Fruit fly (Drosophila melanogaster) whole organism, embryonic: ENCODE measurements around the gene Gr39a.
A peak's percentile ranks its signal among the peaks of the same experiment; 100 is the strongest.

Source experiments
- Atf6 ChIP-seq: fragments of 200-800 bp; sonication (Bioruptor generic); IDR thresholded peaks from 2 replicates; pipeline ENCODE4 v1.3.6; 2022; ENCODE audit warnings: missing biosample characterization, missing genetic modification characterization
- C15 ChIP-seq: fragments of 200-800 bp; sonication (Bioruptor generic); IDR thresholded peaks from 3 replicates; pipeline ENCODE4 v1.3.6; 2022; ENCODE audit warnings: missing biosample characterization, missing genetic modification characterization
- CG10979 ChIP-seq: fragments of 200-800 bp; sonication (Bioruptor generic); optimal IDR thresholded peaks from 2 replicates; lab custom pipeline; 2018; ENCODE audit warnings: missing biosample characterization, mild to moderate bottlenecking, missing genetic modification characterization, moderate library complexity
- CG11247 ChIP-seq: fragments of 200-800 bp; sonication (Bioruptor generic); IDR thresholded peaks from 2 replicates; pipeline ENCODE4 v1.3.6; 2022; ENCODE audit warnings: missing biosample characterization, missing genetic modification characterization
- CG11504 ChIP-seq: fragments of 200-800 bp; sonication (Bioruptor generic); optimal IDR thresholded peaks from 3 replicates; lab custom pipeline; 2019; ENCODE audit warnings: missing biosample characterization, mild to moderate bottlenecking, missing genetic modification characterization, moderate library complexity
- CG13287 ChIP-seq: fragments of 200-800 bp; sonication (Bioruptor generic); IDR thresholded peaks from 2 replicates; pipeline ENCODE4 v1.3.6; 2022; ENCODE audit warnings: missing biosample characterization, missing genetic modification characterization; ENCODE audit not compliant: partially characterized antibody
- CG13775 ChIP-seq: fragments of 200-800 bp; sonication (Bioruptor generic); optimal IDR thresholded peaks from 3 replicates; lab custom pipeline; 2017; ENCODE audit warnings: missing biosample characterization, mild to moderate bottlenecking, missing genetic modification characterization
- CG14441 ChIP-seq: fragments of 200-800 bp; sonication (Bioruptor generic); IDR thresholded peaks from 2 replicates; pipeline ENCODE4 v1.3.6; 2022; ENCODE audit warnings: missing biosample characterization, missing genetic modification characterization
- CG1603 ChIP-seq: fragments of 200-800 bp; sonication (Bioruptor generic); optimal IDR thresholded peaks from 2 replicates; lab custom pipeline; 2019; ENCODE audit warnings: missing biosample characterization, mild to moderate bottlenecking, missing genetic modification characterization, moderate library complexity
- CG17186 ChIP-seq: fragments of 200-800 bp; sonication (Bioruptor generic); optimal IDR thresholded peaks from 3 replicates; lab custom pipeline; 2017; ENCODE audit warnings: missing biosample characterization, missing genetic modification reagents, missing genetic modification characterization
- CG17328 ChIP-seq: fragments of 200-800 bp; sonication (Bioruptor generic); IDR thresholded peaks from 2 replicates; pipeline ENCODE4 v1.3.6; 2022; ENCODE audit warnings: missing biosample characterization, missing genetic modification characterization
- CG18599 ChIP-seq: fragments of 200-800 bp; sonication (Bioruptor generic); optimal IDR thresholded peaks from 3 replicates; lab custom pipeline; 2017; ENCODE audit warnings: missing biosample characterization, missing genetic modification characterization, mild to moderate bottlenecking, moderate library complexity, missing genetic modification reagents
- CG33213 ChIP-seq: fragments of 200-800 bp; sonication (Bioruptor generic); optimal IDR thresholded peaks from 3 replicates; lab custom pipeline; 2016; ENCODE audit warnings: missing biosample characterization, missing genetic modification characterization
- CG4282 ChIP-seq: fragments of 200-800 bp; sonication (Bioruptor generic); optimal IDR thresholded peaks from 2 replicates; lab custom pipeline; 2016; ENCODE audit warnings: missing biosample characterization, missing genetic modification characterization
- CG5953 ChIP-seq: fragments of 200-800 bp; sonication (Bioruptor generic); IDR thresholded peaks from 2 replicates; pipeline ENCODE4 v1.3.6; 2022; ENCODE audit warnings: missing biosample characterization, missing genetic modification characterization
- CG6654 ChIP-seq: fragments of 200-800 bp; sonication (Bioruptor generic); optimal IDR thresholded peaks from 2 replicates; lab custom pipeline; 2017; ENCODE audit warnings: missing biosample characterization, mild to moderate bottlenecking, missing genetic modification characterization
- CG6854 ChIP-seq: fragments of 200-800 bp; sonication (Bioruptor generic); optimal IDR thresholded peaks from 3 replicates; lab custom pipeline; 2017; ENCODE audit warnings: missing biosample characterization, mild to moderate bottlenecking, missing genetic modification characterization
- CG7745 ChIP-seq: fragments of 200-800 bp; sonication (Bioruptor generic); optimal IDR thresholded peaks from 2 replicates; lab custom pipeline; 2018; ENCODE audit warnings: missing biosample characterization, mild to moderate bottlenecking, missing genetic modification characterization, moderate library complexity
- CG7963 ChIP-seq: fragments of 200-800 bp; sonication (Bioruptor generic); IDR thresholded peaks from 3 replicates; pipeline ENCODE4 v1.3.6; 2022; ENCODE audit warnings: missing biosample characterization, missing genetic modification characterization; ENCODE audit not compliant: partially characterized antibody
- CG9932 ChIP-seq: fragments of 200-800 bp; sonication (Bioruptor generic); IDR thresholded peaks from 2 replicates; pipeline ENCODE4 v1.3.6; 2022; ENCODE audit warnings: missing biosample characterization, missing genetic modification characterization
- CrebB ChIP-seq: fragments of 200-800 bp; sonication (Bioruptor generic); optimal IDR thresholded peaks from 3 replicates; lab custom pipeline; 2018; ENCODE audit warnings: missing biosample characterization, mild to moderate bottlenecking, missing genetic modification characterization
- D ChIP-seq, 2 experiments: fragments of 200-800 bp in 1 of 2; fragments of >200 bp in 1 of 2; sonication (Bioruptor generic) in 1 of 2; optimal IDR thresholded peaks; 2 replicates in 1 of 2; 3 replicates in 1 of 2; lab custom pipeline; 2017; ENCODE audit warnings: mild to moderate bottlenecking in 1 of 2, missing biosample characterization in 1 of 2, missing genetic modification characterization in 1 of 2, missing genetic modification reagents in 1 of 2
- Eip74EF ChIP-seq, 2 experiments: fragments of 200-800 bp in 1 of 2; fragments of >200 bp in 1 of 2; sonication (Bioruptor generic) in 1 of 2; optimal IDR thresholded peaks; 2 replicates each; lab custom pipeline; 2017 to 2019; ENCODE audit warnings: missing biosample characterization in 2 of 2, missing genetic modification characterization in 2 of 2, mild to moderate bottlenecking in 1 of 2, moderate library complexity in 1 of 2
- Ets97D ChIP-seq: fragments of 200-800 bp; sonication (Bioruptor generic); optimal IDR thresholded peaks from 3 replicates; lab custom pipeline; 2016; ENCODE audit warnings: missing biosample characterization, missing genetic modification characterization
- Hr3 ChIP-seq: fragments of 200-800 bp; sonication (Bioruptor generic); optimal IDR thresholded peaks from 3 replicates; lab custom pipeline; 2016; ENCODE audit warnings: missing biosample characterization, missing genetic modification characterization
- Hsf ChIP-seq: fragments of 200-800 bp; sonication (Bioruptor generic); optimal IDR thresholded peaks from 3 replicates; lab custom pipeline; 2016; ENCODE audit warnings: missing biosample characterization, missing genetic modification characterization
- Kr ChIP-seq: fragments of 200-800 bp; sonication (Bioruptor generic); optimal IDR thresholded peaks from 2 replicates; lab custom pipeline; 2017; ENCODE audit warnings: missing biosample characterization, mild to moderate bottlenecking, missing genetic modification characterization
- Nf-YA ChIP-seq: fragments of 200-800 bp; sonication (Bioruptor generic); IDR thresholded peaks from 2 replicates; pipeline ENCODE4 v1.3.6; 2022; ENCODE audit warnings: missing biosample characterization, missing genetic modification characterization
- Usf ChIP-seq: fragments of 200-800 bp; sonication (Bioruptor generic); optimal IDR thresholded peaks from 2 replicates; lab custom pipeline; 2017; ENCODE audit warnings: missing genotype, missing biosample characterization, missing genetic modification characterization
- ab ChIP-seq: fragments of 200-800 bp; sonication (Bioruptor generic); optimal IDR thresholded peaks from 2 replicates; lab custom pipeline; 2016; ENCODE audit warnings: missing biosample characterization, missing genetic modification characterization
- cad ChIP-seq: fragments of >200 bp; optimal IDR thresholded peaks from 2 replicates; lab custom pipeline; 2017; ENCODE audit warnings: missing biosample characterization, missing genetic modification characterization
- chn ChIP-seq: fragments of 200-800 bp; sonication (Bioruptor generic); optimal IDR thresholded peaks from 2 replicates; lab custom pipeline; 2016; ENCODE audit warnings: missing biosample characterization, missing genetic modification characterization
- dmrt11E ChIP-seq: fragments of 200-800 bp; sonication (Bioruptor generic); optimal IDR thresholded peaks from 3 replicates; lab custom pipeline; 2018; ENCODE audit warnings: missing biosample characterization, mild to moderate bottlenecking, missing genetic modification characterization, moderate library complexity
- en ChIP-seq: fragments of 200-800 bp; sonication (Bioruptor generic); optimal IDR thresholded peaks from 2 replicates; lab custom pipeline; 2016; ENCODE audit warnings: missing biosample characterization, missing genetic modification characterization
- ewg ChIP-seq: fragments of 200-800 bp; sonication (Bioruptor generic); optimal IDR thresholded peaks from 3 replicates; lab custom pipeline; 2017; ENCODE audit warnings: mild to moderate bottlenecking, missing biosample characterization, missing genetic modification reagents, missing genetic modification characterization
- eyg ChIP-seq: fragments of 200-800 bp; sonication (Bioruptor generic); optimal IDR thresholded peaks from 3 replicates; lab custom pipeline; 2016; ENCODE audit warnings: missing biosample characterization, missing genetic modification characterization
- fru ChIP-seq: fragments of >200 bp; optimal IDR thresholded peaks from 2 replicates; lab custom pipeline; 2017
- gce ChIP-seq: fragments of 200-800 bp; sonication (Bioruptor generic); IDR thresholded peaks from 3 replicates; pipeline ENCODE4 v1.3.6; 2022; ENCODE audit warnings: missing biosample characterization, missing genetic modification characterization
- gfzf ChIP-seq: fragments of 200-800 bp; sonication (Bioruptor generic); optimal IDR thresholded peaks from 2 replicates; lab custom pipeline; 2016; ENCODE audit warnings: missing biosample characterization, mild to moderate bottlenecking, missing genetic modification characterization, moderate library complexity
- hth ChIP-seq: fragments of >200 bp; optimal IDR thresholded peaks from 2 replicates; lab custom pipeline; 2017; ENCODE audit warnings: inconsistent platforms
- lab ChIP-seq: fragments of 200-800 bp; sonication (Bioruptor generic); optimal IDR thresholded peaks from 3 replicates; lab custom pipeline; 2017; ENCODE audit warnings: missing biosample characterization, missing genetic modification characterization, mild to moderate bottlenecking, moderate library complexity, missing genetic modification reagents
- lola ChIP-seq, 3 experiments: fragments of >200 bp in 2 of 3; fragments of 200-800 bp in 1 of 3; sonication (Bioruptor generic) in 1 of 3; optimal IDR thresholded peaks; 2 replicates each; lab custom pipeline; 2017 to 2019; ENCODE audit warnings: missing biosample characterization in 3 of 3, missing genetic modification characterization in 3 of 3, mild to moderate bottlenecking in 1 of 3, moderate library complexity in 1 of 3
- mirr ChIP-seq: fragments of 200-800 bp; sonication (Bioruptor generic); optimal IDR thresholded peaks from 3 replicates; lab custom pipeline; 2018; ENCODE audit warnings: missing biosample characterization, mild to moderate bottlenecking, missing genetic modification characterization
- pb ChIP-seq: fragments of 200-800 bp; sonication (Bioruptor generic); optimal IDR thresholded peaks from 3 replicates; lab custom pipeline; 2016; ENCODE audit warnings: missing biosample characterization, missing genetic modification characterization
- ranshi ChIP-seq: fragments of 200-800 bp; sonication (Bioruptor generic); IDR thresholded peaks from 2 replicates; pipeline ENCODE4 v1.3.6; 2022; ENCODE audit warnings: missing biosample characterization, missing genetic modification characterization
- repo ChIP-seq: fragments of 200-800 bp; sonication (Bioruptor generic); optimal IDR thresholded peaks from 2 replicates; lab custom pipeline; 2016; ENCODE audit warnings: missing biosample characterization, missing genetic modification characterization
- so ChIP-seq: fragments of 200-800 bp; sonication (Bioruptor generic); IDR thresholded peaks from 3 replicates; pipeline ENCODE4 v1.3.6; 2022; ENCODE audit warnings: missing biosample characterization, missing genetic modification characterization
- sob ChIP-seq: fragments of 200-800 bp; sonication (Bioruptor generic); IDR thresholded peaks from 2 replicates; pipeline ENCODE4 v1.3.6; 2022; ENCODE audit warnings: missing biosample characterization, missing genetic modification characterization
- toy ChIP-seq: fragments of 200-800 bp; sonication (Bioruptor generic); IDR thresholded peaks from 2 replicates; pipeline ENCODE4 v1.3.6; 2022; ENCODE audit warnings: missing biosample characterization, missing genetic modification characterization
- trh ChIP-seq: fragments of 200-800 bp; sonication (Bioruptor generic); optimal IDR thresholded peaks from 2 replicates; lab custom pipeline; 2016; ENCODE audit warnings: missing biosample characterization, missing genetic modification characterization
- vnd ChIP-seq: fragments of 200-800 bp; sonication (Bioruptor generic); IDR thresholded peaks from 3 replicates; pipeline ENCODE4 v1.3.6; 2022; ENCODE audit warnings: missing biosample characterization, missing genetic modification characterization; ENCODE audit not compliant: partially characterized antibody
- z ChIP-seq: fragments of 200-800 bp; sonication (Bioruptor generic); IDR thresholded peaks from 3 replicates; pipeline ENCODE4 v1.3.6; 2022; ENCODE audit warnings: missing biosample characterization, missing genetic modification characterization

Gene Gr39a

dm6 chr2L:21260869-21261268 lies 29.7 kb upstream of the Gr39a start (continued):
- TF ChIP-seq gce (no peak), toy (GFP tag; lab: Robert Waterston, UW) (no peak), CG5953 (GFP tag; lab: Robert Waterston, UW) (no peak), hth (no peak), CG7963 (GFP tag; lab: Robert Waterston, UW) (no peak), repo (GFP tag; lab: Kevin White, UChicago) (no peak), pb (GFP tag; lab: Kevin White, UChicago) (no peak), vnd (GFP tag; lab: Robert Waterston, UW) (no peak), ewg (GFP tag; lab: Kevin White, UChicago) (no peak), Hsf (GFP tag; lab: Kevin White, UChicago) (peak; percentile 13), CG13775 (no peak), C15 (no peak), sob (GFP tag; lab: Robert Waterston, UW) (no peak), Eip74EF (GFP tag; optimal IDR thresholded peaks at IDR 0.05; lab: Kevin White, UChicago) (no peak), CrebB (tag; lab: Kevin White, UChicago) (no peak), CG9932 (GFP tag; lab: Robert Waterston, UW) (no peak), CG17186 (GFP tag; lab: Kevin White, UChicago) (peak; percentile 41), CG13287 (GFP tag; lab: Robert Waterston, UW) (peak; percentile 51; the same call in 1 of the 2 replicates), Usf (GFP tag; lab: Kevin White, UChicago) (no peak), ranshi (GFP tag; lab: Robert Waterston, UW) (no peak), en (no peak), Atf6 (no peak), dmrt11E (tag; lab: Kevin White, UChicago) (peak; percentile 7), CG14441 (no peak), Kr (no peak), CG6854 (GFP tag; lab: Kevin White, UChicago) (no peak), CG18599 (no peak), so (GFP tag; lab: Robert Waterston, UW) (no peak), CG11504 (tag; lab: Kevin White, UChicago) (no peak), CG1603 (tag; lab: Kevin White, UChicago) (peak; percentile 56), trh (GFP tag; lab: Kevin White, UChicago) (no peak), gfzf (GFP tag; lab: Kevin White, UChicago) (peak; percentile 82), CG4282 (GFP tag; lab: Kevin White, UChicago) (no peak), ab (no peak), lola (GFP tag; optimal IDR thresholded peaks at IDR 0.05; lab: Kevin White, UChicago) (no peak), Hr3 (no peak), CG11247 (no peak), chn (GFP tag; lab: Kevin White, UChicago) (no peak), eyg (no peak), Ets97D (GFP tag; lab: Kevin White, UChicago) (peak; percentile 22), CG6654 (GFP tag; lab: Kevin White, UChicago) (no peak), CG10979 (tag; lab: Kevin White, UChicago) (peak; percentile 24), cad (no peak), CG7745 (tag; lab: Kevin White, UChicago) (no peak), mirr (GFP tag; lab: Kevin White, UChicago) (no peak), lab (no peak), z (GFP tag; lab: Robert Waterston, UW) (no peak), D (optimal IDR thresholded peaks at IDR 0.05; lab: Kevin White, UChicago) (no peak), D (GFP tag; optimal IDR thresholded peaks at IDR 0.05; lab: Kevin White, UChicago) (peak; percentile 25), Nf-YA (no peak), CG17328 (GFP tag; lab: Robert Waterston, UW) (no peak), CG33213 (GFP tag; lab: Kevin White, UChicago) (peak; percentile 51), fru (lab: Kevin White, UChicago) (no peak)
